Worm (Caenorhabditis elegans): Measurements from ENCODE around the gene C07B5.8.

ce11 chrX:9566429-9566828, 29.9 kb upstream of the C07B5.8 start, which contains the start of gene F49E2.2:
- TF ChIP-seq nhr-6 (tag; optimal IDR thresholded peaks at IDR 0.05) (no peak), ceh-16 (tag; optimal IDR thresholded peaks at IDR 0.05) (no peak)

Data from whole organism, L2 larva.